Worm (Caenorhabditis elegans): ENCODE results near the gene F45E1.2.

- no peak for TF ChIP-seq ama-1 (optimal IDR thresholded peaks at IDR 0.05)
- no peak for TF ChIP-seq tbx-11 (GFP tag; IDR thresholded peaks at IDR 0.05)
- TF ChIP-seq F13C5.2 (tag; optimal IDR thresholded peaks at IDR 0.05), result no peak
- no peak for TF ChIP-seq aly-1 (tag; optimal IDR thresholded peaks at IDR 0.05)
These were observed 27.8 kb upstream of the F45E1.2 start for ce11 chrX:7975741-7976140.
